Fruit fly (Drosophila melanogaster): Measurements from ENCODE around the gene CG6769.

The CG6769 gene

DNA sequence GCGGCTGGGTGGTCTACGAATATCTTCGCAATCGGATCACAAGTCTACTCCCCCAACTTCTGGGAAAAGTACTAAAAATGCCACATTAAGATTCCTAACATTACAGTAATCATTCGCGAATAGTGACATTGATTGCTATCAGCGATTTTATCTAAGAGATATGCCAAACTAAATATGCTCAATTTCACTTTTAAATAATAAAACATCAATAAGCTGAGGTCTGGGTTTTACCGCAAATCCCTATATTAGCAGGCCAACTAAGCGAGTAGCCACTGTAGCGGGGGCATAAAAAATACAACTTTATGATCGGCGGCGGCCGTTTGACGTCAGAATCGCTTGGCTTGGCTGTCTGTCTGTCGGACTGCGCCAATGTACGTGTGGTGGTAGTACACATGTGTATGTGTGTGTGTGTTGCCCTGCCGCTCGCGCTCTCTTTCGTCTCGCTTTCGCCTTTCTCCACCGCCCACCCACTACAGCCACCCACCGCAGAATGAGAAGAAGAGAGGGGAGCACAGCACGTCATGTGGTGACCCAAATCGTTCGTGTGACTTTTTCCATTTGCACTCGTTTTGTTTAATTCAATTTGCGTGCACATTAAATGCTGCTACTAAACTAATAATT, 19.6 kb downstream of the CG6769 start (continued):
- TF ChIP-seq dm (GFP tag; optimal IDR thresholded peaks at IDR 0.05), result peak; percentile 90
- no peak for TF ChIP-seq h (optimal IDR thresholded peaks at IDR 0.05)
- TF ChIP-seq chif (GFP tag; optimal IDR thresholded peaks at IDR 0.05), result peak; percentile 93
- TF ChIP-seq gem (tag; optimal IDR thresholded peaks at IDR 0.05), result peak; percentile 97
- TF ChIP-seq gsb-n (tag; optimal IDR thresholded peaks at IDR 0.05), result peak; percentile 92
- TF ChIP-seq CG4617 (GFP tag; optimal IDR thresholded peaks at IDR 0.05; ENCODE audit: borderline replicate concordance), result peak; percentile 76
- TF ChIP-seq sc (optimal IDR thresholded peaks at IDR 0.05), result no peak
- TF ChIP-seq sc (GFP tag; optimal IDR thresholded peaks at IDR 0.05), result peak; percentile 88
- TF ChIP-seq pnt (GFP tag; optimal IDR thresholded peaks at IDR 0.05), result peak; percentile 95
- peak; percentile 94 for TF ChIP-seq CG11723 (GFP tag; optimal IDR thresholded peaks at IDR 0.05)
- peak; percentile 92 for TF ChIP-seq sug (tag; optimal IDR thresholded peaks at IDR 0.05)
- peak in 1 of 2 experiments; percentile 60 for TF ChIP-seq crp (GFP tag; optimal IDR thresholded peaks at IDR 0.05)
- TF ChIP-seq pan (optimal IDR thresholded peaks at IDR 0.05), result no peak
- TF ChIP-seq pan (GFP tag; optimal IDR thresholded peaks at IDR 0.05 in 1 of 2, IDR thresholded peaks at IDR 0.05 in 1 of 2), result peak in 1 of 2 experiments; percentile 97
- peak; percentile 93 for TF ChIP-seq B-H1 (GFP tag; IDR thresholded peaks at IDR 0.05)
- 0 out of 4 replicates have a peak, but pooled peaks have one; percentile 30 for TF ChIP-seq chinmo (GFP tag; IDR thresholded peaks at IDR 0.05; ENCODE audit: partially characterized antibody)
- peak; percentile 94 for TF ChIP-seq Atf3 (GFP tag; optimal IDR thresholded peaks at IDR 0.05)
- TF ChIP-seq Xrp1 (GFP tag; IDR thresholded peaks at IDR 0.05), result peak; percentile 94
- TF ChIP-seq Rx (GFP tag; IDR thresholded peaks at IDR 0.05), result peak; percentile 92
- TF ChIP-seq dati (GFP tag; IDR thresholded peaks at IDR 0.05), result peak; percentile 82
- peak; percentile 22 to 36 for TF ChIP-seq Trl (optimal IDR thresholded peaks at IDR 0.05)
- TF ChIP-seq Trl (GFP tag; optimal IDR thresholded peaks at IDR 0.05), result peak; percentile 95
- peak; percentile 80 for TF ChIP-seq E2f2 (GFP tag; IDR thresholded peaks at IDR 0.05)
- TF ChIP-seq CG14050 (GFP tag; IDR thresholded peaks at IDR 0.05), result peak; percentile 92
- peak; percentile 90 for TF ChIP-seq BtbVII (GFP tag; optimal IDR thresholded peaks at IDR 0.05)
- peak; percentile 88 for TF ChIP-seq CG4424 (GFP tag; optimal IDR thresholded peaks at IDR 0.05)
- TF ChIP-seq Hey (tag; optimal IDR thresholded peaks at IDR 0.05), result peak; percentile 85
- peak; percentile 84 for TF ChIP-seq CG8089 (GFP tag; optimal IDR thresholded peaks at IDR 0.05)
- peak; percentile 91 for TF ChIP-seq caup (GFP tag; optimal IDR thresholded peaks at IDR 0.05; ENCODE audit: severe bottlenecking)
- TF ChIP-seq Dref (GFP tag; IDR thresholded peaks at IDR 0.05), result peak; percentile 45
- TF ChIP-seq CG12391 (tag; optimal IDR thresholded peaks at IDR 0.05), result peak; percentile 94
- peak; percentile 91 for TF ChIP-seq CG13424 (tag; optimal IDR thresholded peaks at IDR 0.05)
- TF ChIP-seq CG6254 (GFP tag; optimal IDR thresholded peaks at IDR 0.05), result peak; percentile 82
- peak; percentile 93 for TF ChIP-seq NK7.1 (GFP tag; optimal IDR thresholded peaks at IDR 0.05)
- TF ChIP-seq CG15011 (GFP tag; optimal IDR thresholded peaks at IDR 0.05), result peak; percentile 82
- peak; percentile 94 for TF ChIP-seq pum (GFP tag; optimal IDR thresholded peaks at IDR 0.05)
- peak in 1 of 2 experiments; percentile 89 for TF ChIP-seq eve (GFP tag; optimal IDR thresholded peaks at IDR 0.05)
- peak; percentile 90 for TF ChIP-seq twi (tag; optimal IDR thresholded peaks at IDR 0.05)
- peak; percentile 89 for TF ChIP-seq nau (GFP tag; optimal IDR thresholded peaks at IDR 0.05)
- TF ChIP-seq CG15696 (tag; optimal IDR thresholded peaks at IDR 0.05), result peak; percentile 53
- peak; percentile 85 for TF ChIP-seq CG5245 (GFP tag; optimal IDR thresholded peaks at IDR 0.05)
- peak; percentile 95 for TF ChIP-seq CG7372 (GFP tag; IDR thresholded peaks at IDR 0.05)
- peak; percentile 75 for TF ChIP-seq dmrt11E (tag; optimal IDR thresholded peaks at IDR 0.05)
- TF ChIP-seq CG1603 (tag; optimal IDR thresholded peaks at IDR 0.05), result peak; percentile 96
- TF ChIP-seq CG9727 (GFP tag; optimal IDR thresholded peaks at IDR 0.05), result peak; percentile 91
- peak; percentile 87 for TF ChIP-seq Poxn (GFP tag; IDR thresholded peaks at IDR 0.05)
- TF ChIP-seq NfI (GFP tag; optimal IDR thresholded peaks at IDR 0.05), result peak; percentile 97
- no peak for TF ChIP-seq hbn (GFP tag; IDR thresholded peaks at IDR 0.05; ENCODE audit: partially characterized antibody)
- TF ChIP-seq CG9215 (GFP tag; IDR thresholded peaks at IDR 0.05), result peak; percentile 94
- peak; percentile 91 for TF ChIP-seq Usf (GFP tag; optimal IDR thresholded peaks at IDR 0.05)

Measured in whole organism, embryonic.